Fruit fly (Drosophila melanogaster): Measurements from ENCODE around the gene CG16772.

DNA sequence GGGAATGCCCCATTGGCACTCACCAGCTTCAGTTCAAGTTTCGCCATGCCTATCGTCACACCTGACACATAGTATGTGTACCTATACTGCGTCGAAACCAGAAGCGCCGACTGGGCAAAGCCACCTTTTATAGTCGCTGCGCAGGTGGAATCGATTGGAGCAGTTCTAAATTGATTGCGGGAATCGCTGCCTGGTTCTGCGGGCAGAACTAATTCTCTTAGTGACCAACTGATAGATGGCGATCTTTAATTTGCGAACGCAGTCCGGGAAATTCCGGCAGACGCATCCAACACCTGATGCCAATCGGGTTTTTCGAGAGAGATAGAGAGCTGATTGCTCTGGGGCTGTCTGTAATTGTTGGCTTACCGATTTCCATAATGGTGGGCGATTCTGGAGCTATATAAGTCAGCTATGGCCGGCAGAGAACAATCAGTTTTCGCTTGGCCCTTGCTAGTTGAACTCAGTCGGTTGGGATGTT, at the start of gene CG16772, which contains the start of gene CG13965:
- TF ChIP-seq CG11294 (GFP tag; IDR thresholded peaks at IDR 0.05) (no peak), svp (GFP tag) (no peak), pdm3 (GFP tag; optimal IDR thresholded peaks at IDR 0.05) (no peak), CG10631 (GFP tag; optimal IDR thresholded peaks at IDR 0.05) (no peak), Sox14 (GFP tag; optimal IDR thresholded peaks at IDR 0.05) (no peak), CG8632 (GFP tag; optimal IDR thresholded peaks at IDR 0.05) (no peak), Ets21C (GFP tag; optimal IDR thresholded peaks at IDR 0.05) (no peak), Hr39 (GFP tag; optimal IDR thresholded peaks at IDR 0.05) (no peak), Eip93F (GFP tag; optimal IDR thresholded peaks at IDR 0.05) (no peak), lz (GFP tag; optimal IDR thresholded peaks at IDR 0.05) (no peak)
